Worm (Caenorhabditis elegans) whole organism, L3 larva: ENCODE data around the gene F49F1.7.

Source experiments
- ZK546.5 ChIP-seq: sonication (generic microtip); optimal IDR thresholded peaks from 2 replicates; lab custom pipeline; 2017; ENCODE audit warnings: missing biosample characterization, missing genetic modification characterization
- aly-2 ChIP-seq: fragments of 150-350 bp; optimal IDR thresholded peaks from 2 replicates; lab custom pipeline; 2014; ENCODE audit warnings: missing biosample characterization, missing genetic modification characterization
- ama-1 ChIP-seq: fragments of 150-350 bp; optimal IDR thresholded peaks from 2 replicates; lab custom pipeline; 2018
- ceh-82 ChIP-seq: fragments of 150-350 bp; optimal IDR thresholded peaks from 2 replicates; lab custom pipeline; 2014; ENCODE audit warnings: missing biosample characterization, missing genetic modification characterization
- ceh-9 ChIP-seq: sonication (generic microtip); optimal IDR thresholded peaks from 2 replicates; lab custom pipeline; 2018; ENCODE audit warnings: missing biosample characterization, missing genetic modification characterization
- daf-12 ChIP-seq: fragments of 150-350 bp; optimal IDR thresholded peaks from 2 replicates; lab custom pipeline; 2014; ENCODE audit warnings: missing biosample characterization, missing genetic modification reagents, missing genetic modification characterization
- egl-27 ChIP-seq: sonication (generic microtip); optimal IDR thresholded peaks from 4 replicates; lab custom pipeline; 2017; ENCODE audit warnings: missing biosample characterization, missing genetic modification reagents, missing genetic modification characterization
- egl-5 ChIP-seq: fragments of 150-350 bp; optimal IDR thresholded peaks from 2 replicates; lab custom pipeline; 2017; ENCODE audit warnings: missing biosample characterization, missing genetic modification reagents, missing genetic modification characterization, inconsistent platforms
- elt-1 ChIP-seq: fragments of 150-350 bp; optimal IDR thresholded peaks from 2 replicates; lab custom pipeline; 2014; ENCODE audit warnings: missing biosample characterization, missing genetic modification characterization
- elt-2 ChIP-seq: sonication (generic microtip); optimal IDR thresholded peaks from 2 replicates; lab custom pipeline; 2016; ENCODE audit warnings: missing genetic modification reagents, mild to moderate bottlenecking, missing genetic modification characterization, missing compliant biosample characterization
- elt-3 ChIP-seq, 3 experiments: fragments of 150-350 bp in 1 of 3; sonication (generic microtip) in 2 of 3; optimal IDR thresholded peaks; 2 replicates in 2 of 3; 4 replicates in 1 of 3; lab custom pipeline; 2014 to 2017; ENCODE audit warnings: missing biosample characterization in 3 of 3, missing genetic modification characterization in 3 of 3
- eor-1 ChIP-seq, 2 experiments: fragments of 150-350 bp; optimal IDR thresholded peaks; 2 replicates each; lab custom pipeline; 2014 to 2018; ENCODE audit warnings: missing biosample characterization in 2 of 2, missing genetic modification characterization in 2 of 2
- fkh-10 ChIP-seq: sonication (generic microtip); optimal IDR thresholded peaks from 2 replicates; lab custom pipeline; 2017; ENCODE audit warnings: missing biosample characterization, missing genetic modification reagents, missing genetic modification characterization
- fkh-2 ChIP-seq: fragments of 150-350 bp; optimal IDR thresholded peaks from 2 replicates; lab custom pipeline; 2014; ENCODE audit warnings: missing biosample characterization, missing genetic modification reagents, missing genetic modification characterization
- lin-39 ChIP-seq: fragments of 150-350 bp; optimal IDR thresholded peaks from 2 replicates; lab custom pipeline; 2018; ENCODE audit warnings: missing biosample characterization, missing genetic modification reagents, missing genetic modification characterization
- lsy-12 ChIP-seq: sonication (generic microtip); optimal IDR thresholded peaks from 2 replicates; lab custom pipeline; 2016; ENCODE audit warnings: mild to moderate bottlenecking, missing genetic modification characterization, missing compliant biosample characterization
- mdl-1 ChIP-seq: fragments of 150-350 bp; optimal IDR thresholded peaks from 2 replicates; lab custom pipeline; 2014; ENCODE audit warnings: missing biosample characterization, missing genetic modification characterization
- nfya-1 ChIP-seq: sonication (generic microtip); optimal IDR thresholded peaks from 2 replicates; lab custom pipeline; 2017; ENCODE audit warnings: missing genetic modification characterization, mild to moderate bottlenecking, missing compliant biosample characterization, antibody characterized with exemption, moderate library complexity; ENCODE audit not compliant: insufficient read depth
- nhr-12 ChIP-seq: fragments of 150-350 bp; optimal IDR thresholded peaks from 2 replicates; lab custom pipeline; 2014; ENCODE audit warnings: missing biosample characterization, missing genetic modification characterization
- nhr-23 ChIP-seq: fragments of 150-350 bp; optimal IDR thresholded peaks from 2 replicates; lab custom pipeline; 2014; ENCODE audit warnings: missing biosample characterization, missing genetic modification reagents, missing genetic modification characterization
- nhr-237 ChIP-seq: fragments of 150-350 bp; optimal IDR thresholded peaks from 2 replicates; lab custom pipeline; 2014; ENCODE audit warnings: missing biosample characterization, missing genetic modification characterization
- nhr-25 ChIP-seq: sonication (generic microtip); optimal IDR thresholded peaks from 2 replicates; lab custom pipeline; 2017; ENCODE audit warnings: missing biosample characterization, missing genetic modification characterization
- nhr-28 ChIP-seq: fragments of 150-350 bp; optimal IDR thresholded peaks from 2 replicates; lab custom pipeline; 2014; ENCODE audit warnings: missing biosample characterization, missing genetic modification characterization
- nhr-76 ChIP-seq: fragments of 150-350 bp; sonication (generic microtip); optimal IDR thresholded peaks from 5 replicates; lab custom pipeline; 2014; ENCODE audit warnings: missing biosample characterization, missing genetic modification characterization
- pha-4 ChIP-seq: fragments of 150-350 bp; optimal IDR thresholded peaks from 2 replicates; lab custom pipeline; 2014; ENCODE audit warnings: missing biosample characterization, missing genetic modification reagents, missing genetic modification characterization
- pqm-1 ChIP-seq: fragments of 150-350 bp; optimal IDR thresholded peaks from 2 replicates; lab custom pipeline; 2017; ENCODE audit warnings: missing biosample characterization, missing genetic modification characterization, inconsistent platforms
- sea-2 ChIP-seq: fragments of 150-350 bp; sonication (generic microtip); optimal IDR thresholded peaks from 4 replicates; lab custom pipeline; 2014; ENCODE audit warnings: missing biosample characterization, missing genetic modification reagents, missing genetic modification characterization
- skn-1 ChIP-seq: fragments of 150-350 bp; optimal IDR thresholded peaks from 2 replicates; lab custom pipeline; 2014; ENCODE audit warnings: missing biosample characterization, missing genetic modification characterization
- snpc-4 ChIP-seq: fragments of 150-350 bp; optimal IDR thresholded peaks from 2 replicates; lab custom pipeline; 2014; ENCODE audit warnings: missing biosample characterization, missing genetic modification characterization
- tbx-2 ChIP-seq: sonication (generic microtip); optimal IDR thresholded peaks from 2 replicates; lab custom pipeline; 2016; ENCODE audit warnings: mild to moderate bottlenecking, missing genetic modification characterization, missing compliant biosample characterization
- unc-62 ChIP-seq: fragments of 150-350 bp; sonication (generic microtip); optimal IDR thresholded peaks from 4 replicates; lab custom pipeline; 2014; ENCODE audit warnings: missing biosample characterization, missing genetic modification reagents, missing genetic modification characterization
- zag-1 ChIP-seq: fragments of 150-350 bp; optimal IDR thresholded peaks from 2 replicates; lab custom pipeline; 2014; ENCODE audit warnings: missing biosample characterization, missing genetic modification characterization

The F49F1.7 gene

DNA sequence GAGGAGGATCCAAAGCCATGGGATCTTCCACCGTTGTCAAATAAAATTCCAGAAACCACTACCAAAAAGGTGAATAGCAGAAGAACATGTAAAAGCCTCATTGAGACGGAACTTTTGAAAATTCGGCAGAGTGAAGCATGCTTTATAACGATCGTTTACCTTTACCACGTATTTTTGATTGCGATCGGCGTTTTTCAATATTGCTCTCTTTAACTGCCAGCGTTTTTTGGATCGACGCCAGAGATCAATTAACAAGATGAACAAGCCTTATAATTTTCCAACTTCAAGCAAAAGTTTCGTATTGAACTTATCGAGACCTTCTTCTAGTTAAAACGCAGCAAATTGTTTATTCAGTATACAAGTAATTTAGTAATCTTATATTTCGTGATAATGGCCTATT is 13.5 kb upstream of the F49F1.7 start, which contains the start of gene F49F1.10:
Gene F49F1.10, minus strand, starts transcription at position 101 of the 400 bp plus-strand sequence.
- no peak for TF ChIP-seq tbx-2
- no peak for TF ChIP-seq lin-39 (tag; lab: Kevin White, UChicago)
- no peak for TF ChIP-seq fkh-10 (GFP tag; lab: Kevin White, UChicago)
- TF ChIP-seq fkh-2 (tag; lab: Kevin White, UChicago): no peak
- TF ChIP-seq nhr-23 (tag; lab: Kevin White, UChicago): no peak
- TF ChIP-seq nhr-237: no peak
- TF ChIP-seq elt-2 (tag; lab: Kevin White, UChicago): no peak
- TF ChIP-seq skn-1 (tag; lab: Kevin White, UChicago): no peak
- no peak for TF ChIP-seq nhr-25 (tag; lab: Kevin White, UChicago)
- no peak for TF ChIP-seq ama-1 (lab: Kevin White, UChicago)
- no peak for TF ChIP-seq ceh-9 (tag; lab: Kevin White, UChicago)
- no peak for TF ChIP-seq nhr-12 (tag; lab: Kevin White, UChicago)
- no peak for TF ChIP-seq pha-4 (tag; lab: Kevin White, UChicago)
- no peak for TF ChIP-seq nfya-1
- TF ChIP-seq ZK546.5 (tag; lab: Kevin White, UChicago): no peak
- TF ChIP-seq nhr-28 (tag; lab: Kevin White, UChicago): no peak
- TF ChIP-seq egl-27 (tag; lab: Kevin White, UChicago): no peak
- no peak for TF ChIP-seq sea-2
- no peak for TF ChIP-seq eor-1 (tag; optimal IDR thresholded peaks at IDR 0.05; lab: Kevin White, UChicago)

ce11 chrIV:4137472-4137871 is 11.9 kb upstream of the F49F1.7 start, which contains the start of gene F49F1.9:
Gene F49F1.9, minus strand, starts transcription at chrIV:4137572.
- TF ChIP-seq egl-27 (tag; lab: Kevin White, UChicago): no peak
- TF ChIP-seq lin-39 (tag; lab: Kevin White, UChicago): no peak
- TF ChIP-seq snpc-4 (tag; lab: Kevin White, UChicago): no peak
- no peak for TF ChIP-seq unc-62 (GFP tag; lab: Kevin White, UChicago)
- TF ChIP-seq pqm-1 (tag; lab: Kevin White, UChicago): no peak
- TF ChIP-seq nhr-12 (tag; lab: Kevin White, UChicago): no peak
- no peak for TF ChIP-seq daf-12
- TF ChIP-seq elt-1 (tag; lab: Kevin White, UChicago): no peak
- no peak for TF ChIP-seq nfya-1
- TF ChIP-seq ceh-82 (tag; lab: Kevin White, UChicago): no peak
- TF ChIP-seq egl-5 (tag; lab: Kevin White, UChicago): no peak

ce11 chrIV:4135744-4136143 is 10.2 kb upstream of the F49F1.7 start, which contains the start of gene F49F1.17:
Gene F49F1.17, minus strand, starts transcription at chrIV:4135844.
- TF ChIP-seq zag-1 (tag; lab: Kevin White, UChicago) (no peak), egl-5 (tag; lab: Kevin White, UChicago) (no peak), mdl-1 (no peak), skn-1 (tag; lab: Kevin White, UChicago) (no peak), elt-3 (tag; optimal IDR thresholded peaks at IDR 0.05; lab: Kevin White, UChicago) (no peak), nhr-76 (tag; lab: Kevin White, UChicago) (no peak), elt-2 (tag; lab: Kevin White, UChicago) (no peak)
- TF ChIP-seq, all 47 proteins: peak for 0

- TF ChIP-seq elt-2 (tag; lab: Kevin White, UChicago) (peak; percentile 69), nhr-237 (no peak)
Observed at ce11 chrIV:4123083-4123482, 2.5 kb downstream of the F49F1.7 start, which contains the start of gene mul-1. Gene mul-1, minus strand, starts transcription at chrIV:4123166.

- TF ChIP-seq elt-2 (tag; lab: Kevin White, UChicago): peak; percentile 77
- TF ChIP-seq nhr-76 (tag; lab: Kevin White, UChicago): no peak
- peak; percentile 31 for TF ChIP-seq pqm-1 (tag; lab: Kevin White, UChicago)
Observed at ce11 chrIV:4121055-4121454, 4.5 kb downstream of the F49F1.7 start.

- no peak for TF ChIP-seq lin-39 (tag; lab: Kevin White, UChicago)
- TF ChIP-seq aly-2 (tag; lab: Kevin White, UChicago): no peak
- no peak for TF ChIP-seq fkh-2 (tag; lab: Kevin White, UChicago)
- TF ChIP-seq lsy-12 (tag; lab: Kevin White, UChicago): no peak
- peak; percentile 63 for TF ChIP-seq elt-2 (tag; lab: Kevin White, UChicago)
- TF ChIP-seq pqm-1 (tag; lab: Kevin White, UChicago): no peak
- TF ChIP-seq ZK546.5 (tag; lab: Kevin White, UChicago): no peak
- no peak for TF ChIP-seq tbx-2
- TF ChIP-seq nhr-25 (tag; lab: Kevin White, UChicago): no peak
Observed at ce11 chrIV:4120263-4120662, 5.3 kb downstream of the F49F1.7 start, which contains the start of gene F49F1.5. Gene F49F1.5, minus strand, starts transcription at chrIV:4120415.
